Worm (Caenorhabditis elegans): Measurements from ENCODE around the gene F02E11.2.

- TF ChIP-seq nfya-1 (tag; optimal IDR thresholded peaks at IDR 0.05; ENCODE audit: borderline replicate concordance, insufficient read depth) = no peak
- no peak for TF ChIP-seq hsf-1 (GFP tag; IDR thresholded peaks at IDR 0.05)
- TF ChIP-seq unc-62 (GFP tag; optimal IDR thresholded peaks at IDR 0.05) = no peak
- no peak for TF ChIP-seq egl-44 (GFP tag; IDR thresholded peaks at IDR 0.05)
Measured at ce11 chrII:3259254-3259653, 3.4 kb upstream of the F02E11.2 start, which contains the start of gene gcy-19.
